Worm (Caenorhabditis elegans): Measurements from ENCODE around the gene yju-2.

yju-2 gene

DNA sequence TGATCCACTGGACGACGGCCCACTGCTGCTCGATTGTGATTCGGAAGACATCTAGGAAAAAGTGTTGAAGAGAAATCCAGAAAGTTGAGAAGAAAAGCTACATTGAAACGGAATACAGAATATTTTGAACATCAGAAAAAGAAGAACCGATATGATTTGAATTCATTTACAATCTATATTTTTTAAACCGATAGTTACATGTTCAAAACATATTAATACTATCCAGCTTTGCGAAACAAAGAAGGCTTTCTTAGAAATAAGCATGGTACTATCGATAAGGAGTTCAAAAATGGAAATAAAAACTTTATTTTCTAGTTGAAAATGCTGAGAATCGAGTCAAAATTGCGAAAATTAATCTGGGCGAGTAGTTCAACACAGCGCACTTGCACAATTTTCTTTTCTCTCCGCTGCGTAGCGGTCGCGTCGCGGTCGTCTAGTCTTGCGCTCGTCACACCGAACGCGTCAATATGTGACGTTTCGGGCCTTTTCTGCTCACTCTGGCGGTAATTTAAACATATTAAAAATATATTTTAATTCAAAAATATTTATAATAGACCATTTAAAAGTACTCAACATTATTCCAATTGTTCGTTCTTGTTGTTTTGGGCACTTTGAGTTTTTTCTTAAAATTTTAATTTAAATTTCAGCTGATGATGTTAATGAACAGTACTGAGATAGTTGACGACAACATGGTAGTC, 21.9 kb upstream of the yju-2 start, which contains the start of the genes syf-2 and K04G7.1 (continued):
- peak; percentile 95 for TF ChIP-seq nhr-71 (tag; optimal IDR thresholded peaks at IDR 0.05)
- TF ChIP-seq alr-1 (tag; optimal IDR thresholded peaks at IDR 0.05; ENCODE audit: borderline replicate concordance), result no peak
- peak in 1 of 2 experiments; percentile 84 for TF ChIP-seq mdl-1 (tag; optimal IDR thresholded peaks at IDR 0.05)
- TF ChIP-seq egl-13 (tag; optimal IDR thresholded peaks at IDR 0.05), result peak; percentile 85
- no peak for TF ChIP-seq sox-4 (tag; optimal IDR thresholded peaks at IDR 0.05)
- TF ChIP-seq nhr-76 (tag; optimal IDR thresholded peaks at IDR 0.05), result no peak
- peak; percentile 82 for TF ChIP-seq blmp-1 (tag; optimal IDR thresholded peaks at IDR 0.05)
- TF ChIP-seq nhr-20 (tag; optimal IDR thresholded peaks at IDR 0.05), result peak; percentile 90
- TF ChIP-seq ceh-88 (GFP tag; IDR thresholded peaks at IDR 0.05), result peak; percentile 72; the same call in 1 of the 2 replicates
- TF ChIP-seq fos-1 (tag; optimal IDR thresholded peaks at IDR 0.05), result peak; percentile 34
- peak; percentile 95 for TF ChIP-seq lin-14 (GFP tag; optimal IDR thresholded peaks at IDR 0.05)
- TF ChIP-seq dpl-1 (GFP tag; optimal IDR thresholded peaks at IDR 0.05), result peak; percentile 90 to 94 (median 91)
- TF ChIP-seq lir-3 (tag; optimal IDR thresholded peaks at IDR 0.05; ENCODE audit: poor library complexity), result peak; percentile 62
- peak; percentile 93 for TF ChIP-seq C16A3.4 (tag; optimal IDR thresholded peaks at IDR 0.05)
- no peak for TF ChIP-seq hlh-4 (tag; optimal IDR thresholded peaks at IDR 0.05)
- peak; percentile 91 for TF ChIP-seq xbp-1 (tag; optimal IDR thresholded peaks at IDR 0.05)
- TF ChIP-seq snu-23 (GFP tag; optimal IDR thresholded peaks at IDR 0.05), result peak; percentile 92
- peak; percentile 60 for TF ChIP-seq zip-4 (GFP tag; optimal IDR thresholded peaks at IDR 0.05)
- TF ChIP-seq ces-1 (GFP tag; optimal IDR thresholded peaks at IDR 0.05), result no peak
- peak; percentile 14 for TF ChIP-seq fkh-4 (tag; optimal IDR thresholded peaks at IDR 0.05; ENCODE audit: borderline replicate concordance)
- no peak for TF ChIP-seq vab-15 (tag; optimal IDR thresholded peaks at IDR 0.05)
- peak; percentile 20 for TF ChIP-seq zag-1 (tag; optimal IDR thresholded peaks at IDR 0.05)
- TF ChIP-seq Y116A8C.19 (tag; optimal IDR thresholded peaks at IDR 0.05; ENCODE audit: borderline replicate concordance), result no peak
- TF ChIP-seq ceh-63 (GFP tag; optimal IDR thresholded peaks at IDR 0.05), result no peak
- peak; percentile 87 for TF ChIP-seq swsn-7 (tag; optimal IDR thresholded peaks at IDR 0.05)
- peak; percentile 82 for TF ChIP-seq snpc-4 (tag; optimal IDR thresholded peaks at IDR 0.05)
- peak; percentile 93 to 96 for TF ChIP-seq lin-35 (GFP tag; optimal IDR thresholded peaks at IDR 0.05)
- peak; percentile 72 for TF ChIP-seq aha-1 (tag; optimal IDR thresholded peaks at IDR 0.05)
- no peak for TF ChIP-seq efl-3 (GFP tag; optimal IDR thresholded peaks at IDR 0.05)
- peak; percentile 52 for TF ChIP-seq hpl-2 (GFP tag; optimal IDR thresholded peaks at IDR 0.05)
- peak; percentile 91 for TF ChIP-seq tbx-2 (tag; optimal IDR thresholded peaks at IDR 0.05)
- peak; percentile 88 to 93 for TF ChIP-seq efl-1 (optimal IDR thresholded peaks at IDR 0.05)
- peak; percentile 89 to 99 for TF ChIP-seq efl-1 (GFP tag; optimal IDR thresholded peaks at IDR 0.05 in 1 of 2)

- TF ChIP-seq unc-86 (tag; optimal IDR thresholded peaks at IDR 0.05) (no peak), grh-1 (GFP tag; IDR thresholded peaks at IDR 0.05) (no peak), elt-3 (tag; optimal IDR thresholded peaks at IDR 0.05) (no peak), efl-3 (GFP tag; optimal IDR thresholded peaks at IDR 0.05) (no peak), lir-3 (tag; optimal IDR thresholded peaks at IDR 0.05; ENCODE audit: poor library complexity) (no peak), nhr-20 (tag; optimal IDR thresholded peaks at IDR 0.05) (no peak), ceh-63 (GFP tag; optimal IDR thresholded peaks at IDR 0.05) (no peak), sox-4 (tag; optimal IDR thresholded peaks at IDR 0.05) (no peak), hlh-17 (GFP tag; optimal IDR thresholded peaks at IDR 0.05; ENCODE audit: borderline replicate concordance) (no peak), C04F5.9 (tag; optimal IDR thresholded peaks at IDR 0.05) (no peak), unc-30 (tag; optimal IDR thresholded peaks at IDR 0.05) (no peak), nhr-84 (tag; optimal IDR thresholded peaks at IDR 0.05) (no peak), hpl-2 (GFP tag; optimal IDR thresholded peaks at IDR 0.05) (no peak), nhr-237 (tag; optimal IDR thresholded peaks at IDR 0.05) (no peak)
These were observed 18.9 kb upstream of the yju-2 start for ce11 chrIII:7165276-7165675.
